Worm (Caenorhabditis elegans) whole organism, young adult: ENCODE measurements around the gene C16A3.2.

Experiments used
- B0261.1 ChIP-seq: sonication (generic microtip); optimal IDR thresholded peaks from 2 replicates; lab custom pipeline; 2016; ENCODE audit warnings: mild to moderate bottlenecking, missing genetic modification characterization, moderate library complexity, missing compliant biosample characterization
- C17E4.6 ChIP-seq: fragments of 200-800 bp; sonication (Bioruptor generic); IDR thresholded peaks from 2 replicates; pipeline ENCODE4 v1.3.6; 2022; ENCODE audit warnings: missing genetic modification reagents, missing genetic modification characterization, missing compliant biosample characterization
- F37B4.10 ChIP-seq: fragments of 200-800 bp; sonication (Bioruptor generic); IDR thresholded peaks from 2 replicates; pipeline ENCODE4 v1.3.6; 2022; ENCODE audit warnings: missing genetic modification characterization, missing compliant biosample characterization
- F49E8.2 ChIP-seq: sonication (generic microtip); optimal IDR thresholded peaks from 3 replicates; lab custom pipeline; 2017; ENCODE audit warnings: missing genetic modification characterization, mild to moderate bottlenecking, missing compliant biosample characterization, antibody characterized with exemption, moderate library complexity; ENCODE audit not compliant: insufficient read depth
- F55B11.4 ChIP-seq: sonication (generic microtip); optimal IDR thresholded peaks from 2 replicates; lab custom pipeline; 2016; ENCODE audit warnings: missing compliant biosample characterization, missing genetic modification characterization, borderline replicate concordance; ENCODE audit not compliant: insufficient read depth
- F57A8.1 ChIP-seq: fragments of 200-800 bp; sonication (Bioruptor generic); optimal IDR thresholded peaks from 2 replicates; lab custom pipeline; 2018; ENCODE audit warnings: mild to moderate bottlenecking, missing genetic modification characterization, moderate library complexity, missing compliant biosample characterization
- K11D2.4 ChIP-seq: fragments of 200-800 bp; sonication (Bioruptor generic); IDR thresholded peaks from 2 replicates; pipeline ENCODE4 v1.3.6; 2022; ENCODE audit warnings: missing genetic modification reagents, missing genetic modification characterization, missing compliant biosample characterization
- Y53F4B.3 ChIP-seq: fragments of 200-800 bp; sonication (Bioruptor generic); IDR thresholded peaks from 2 replicates; pipeline ENCODE4 v1.3.6; 2022; ENCODE audit warnings: missing genetic modification reagents, missing genetic modification characterization, missing compliant biosample characterization
- Y53G8AR.9 ChIP-seq: fragments of 200-800 bp; sonication (Bioruptor generic); conservative IDR thresholded peaks from 2 replicates; pipeline ENCODE4 v1.3.6; 2022; ENCODE audit warnings: missing genetic modification reagents, missing genetic modification characterization, missing compliant biosample characterization
- Y67H2A.10 ChIP-seq: fragments of 200-800 bp; sonication (Bioruptor generic); conservative IDR thresholded peaks from 2 replicates; pipeline ENCODE4 v1.3.6; 2022; ENCODE audit warnings: missing genetic modification reagents, missing genetic modification characterization, missing compliant biosample characterization
- cebp-1 ChIP-seq, 2 experiments: fragments of 200-800 bp in 1 of 2; sonication (Bioruptor generic) in 1 of 2; sonication (generic microtip) in 1 of 2; IDR thresholded peaks in 1 of 2; optimal IDR thresholded peaks in 1 of 2; 2 replicates each; pipeline versions ENCODE4 v1.3.6 to Lab custom; 2017 to 2022; ENCODE audit warnings: missing compliant biosample characterization in 2 of 2, missing genetic modification characterization in 2 of 2, mild to moderate bottlenecking in 1 of 2, missing genetic modification reagents in 1 of 2, moderate library complexity in 1 of 2
- ceh-40 ChIP-seq: fragments of 200-800 bp; sonication (Bioruptor generic); IDR thresholded peaks from 2 replicates; pipeline ENCODE4 v1.3.6; 2022; ENCODE audit warnings: missing genetic modification characterization, missing compliant biosample characterization
- ceh-79 ChIP-seq: sonication (generic microtip); optimal IDR thresholded peaks from 2 replicates; lab custom pipeline; 2017; ENCODE audit warnings: mild to moderate bottlenecking, missing genetic modification characterization, missing compliant biosample characterization
- ekl-4 ChIP-seq: fragments of 200-800 bp; sonication (Bioruptor generic); IDR thresholded peaks from 2 replicates; pipeline ENCODE4 v1.3.6; 2022; ENCODE audit warnings: missing genetic modification reagents, missing genetic modification characterization, missing compliant biosample characterization
- gei-17 ChIP-seq: fragments of 200-800 bp; sonication (Bioruptor generic); optimal IDR thresholded peaks from 2 replicates; lab custom pipeline; 2018; ENCODE audit warnings: mild to moderate bottlenecking, missing genetic modification characterization, missing compliant biosample characterization
- hlh-12 ChIP-seq: sonication (generic microtip); optimal IDR thresholded peaks from 2 replicates; lab custom pipeline; 2016; ENCODE audit warnings: missing genetic modification characterization, missing compliant biosample characterization
- hlh-26 ChIP-seq: fragments of 200-800 bp; sonication (Bioruptor generic); conservative IDR thresholded peaks from 2 replicates; pipeline ENCODE4 v1.3.6; 2022; ENCODE audit warnings: missing genetic modification reagents, missing genetic modification characterization, missing compliant biosample characterization
- let-607 ChIP-seq, 2 experiments: fragments of 200-800 bp in 1 of 2; sonication (Bioruptor generic) in 1 of 2; sonication (generic microtip) in 1 of 2; optimal IDR thresholded peaks; 2 replicates each; lab custom pipeline; 2016 to 2018; ENCODE audit warnings: mild to moderate bottlenecking in 2 of 2, missing compliant biosample characterization in 2 of 2, missing genetic modification characterization in 2 of 2, moderate library complexity in 2 of 2, missing genotype in 1 of 2
- lin-26 ChIP-seq: fragments of 200-800 bp; sonication (Bioruptor generic); IDR thresholded peaks from 2 replicates; pipeline ENCODE4 v1.3.6; 2022; ENCODE audit warnings: missing genetic modification reagents, missing genetic modification characterization, missing compliant biosample characterization
- lin-35 ChIP-seq, 3 experiments: fragments of 150-350 bp in 2 of 3; sonication (generic microtip) in 1 of 3; optimal IDR thresholded peaks; 2 replicates each; lab custom pipeline; 2014 to 2018; ENCODE audit warnings: missing biosample characterization in 3 of 3, missing genetic modification characterization in 3 of 3, missing genetic modification reagents in 3 of 3
- lin-54 ChIP-seq: fragments of 200-800 bp; sonication (Bioruptor generic); optimal IDR thresholded peaks from 2 replicates; lab custom pipeline; 2018; ENCODE audit warnings: mild to moderate bottlenecking, missing genetic modification characterization, missing compliant biosample characterization
- lsl-1 ChIP-seq: fragments of 200-800 bp; sonication (Bioruptor generic); optimal IDR thresholded peaks from 2 replicates; lab custom pipeline; 2018; ENCODE audit warnings: mild to moderate bottlenecking, missing genetic modification characterization, moderate library complexity, missing compliant biosample characterization
- madf-6 ChIP-seq: fragments of 200-800 bp; sonication (Bioruptor generic); IDR thresholded peaks from 2 replicates; pipeline ENCODE4 v1.3.6; 2022; ENCODE audit warnings: missing genetic modification reagents, missing genetic modification characterization, missing compliant biosample characterization
- madf-8 ChIP-seq: fragments of 200-800 bp; sonication (Bioruptor generic); conservative IDR thresholded peaks from 2 replicates; pipeline ENCODE4 v1.3.6; 2022; ENCODE audit warnings: missing genetic modification reagents, missing genetic modification characterization, missing compliant biosample characterization
- mes-4 ChIP-seq: sonication (generic microtip); optimal IDR thresholded peaks from 2 replicates; lab custom pipeline; 2016; ENCODE audit warnings: missing genotype, missing genetic modification characterization, missing compliant biosample characterization
- nhr-179 ChIP-seq: sonication (generic microtip); optimal IDR thresholded peaks from 2 replicates; lab custom pipeline; 2016; ENCODE audit warnings: mild to moderate bottlenecking, missing genetic modification characterization, missing compliant biosample characterization
- rcor-1 ChIP-seq: fragments of 200-800 bp; sonication (Bioruptor generic); IDR thresholded peaks from 2 replicates; pipeline ENCODE4 v1.3.6; 2022; ENCODE audit warnings: missing genetic modification reagents, missing genetic modification characterization, missing compliant biosample characterization
- rpc-1 ChIP-seq, 2 experiments: fragments of 150-350 bp in 1 of 2; sonication (generic microtip) in 1 of 2; optimal IDR thresholded peaks; 2 replicates each; lab custom pipeline; 2014 to 2018; ENCODE audit warnings: missing biosample characterization in 1 of 2, missing genetic modification characterization in 1 of 2, missing genetic modification reagents in 1 of 2, missing genotype in 1 of 2
- sea-2 ChIP-seq: fragments of 200-800 bp; sonication (Bioruptor generic); IDR thresholded peaks from 2 replicates; pipeline ENCODE4 v1.3.6; 2022; ENCODE audit warnings: missing genetic modification characterization, missing compliant biosample characterization
- somi-1 ChIP-seq: fragments of 200-800 bp; sonication (Bioruptor generic); optimal IDR thresholded peaks from 2 replicates; lab custom pipeline; 2018; ENCODE audit warnings: mild to moderate bottlenecking, missing genetic modification characterization, missing compliant biosample characterization
- sptf-2 ChIP-seq: fragments of 200-800 bp; sonication (Bioruptor generic); optimal IDR thresholded peaks from 2 replicates; lab custom pipeline; 2018; ENCODE audit warnings: mild to moderate bottlenecking, missing genetic modification characterization, missing compliant biosample characterization
- tbp1 ChIP-seq: fragments of 200-800 bp; sonication (Bioruptor generic); optimal IDR thresholded peaks from 2 replicates; lab custom pipeline; 2018; ENCODE audit warnings: mild to moderate bottlenecking, missing genetic modification characterization, missing compliant biosample characterization
- tlf-1 ChIP-seq: fragments of 200-800 bp; sonication (Bioruptor generic); optimal IDR thresholded peaks from 2 replicates; lab custom pipeline; 2018; ENCODE audit warnings: mild to moderate bottlenecking, missing genetic modification characterization, missing compliant biosample characterization
- zfh-2 ChIP-seq: fragments of 200-800 bp; sonication (Bioruptor generic); conservative IDR thresholded peaks from 2 replicates; pipeline ENCODE4 v1.3.6; 2022; ENCODE audit warnings: missing genetic modification reagents, missing genetic modification characterization, missing compliant biosample characterization
- ztf-3 ChIP-seq: fragments of 200-800 bp; sonication (Bioruptor generic); optimal IDR thresholded peaks from 2 replicates; lab custom pipeline; 2018; ENCODE audit warnings: mild to moderate bottlenecking, missing genetic modification characterization, missing compliant biosample characterization

Gene C16A3.2

ce11 chrIII:6356007-6356406, 33.6 kb upstream of the C16A3.2 start:
- TF ChIP-seq cebp-1 (GFP tag; IDR thresholded peaks at IDR 0.05; lab: Robert Waterston, UW) (0 out of 2 replicates have a peak, but pooled peaks have one; percentile 19), cebp-1 (tag; optimal IDR thresholded peaks at IDR 0.05; lab: Kevin White, UChicago) (no peak), F37B4.10 (GFP tag; lab: Robert Waterston, UW) (no peak)

DNA sequence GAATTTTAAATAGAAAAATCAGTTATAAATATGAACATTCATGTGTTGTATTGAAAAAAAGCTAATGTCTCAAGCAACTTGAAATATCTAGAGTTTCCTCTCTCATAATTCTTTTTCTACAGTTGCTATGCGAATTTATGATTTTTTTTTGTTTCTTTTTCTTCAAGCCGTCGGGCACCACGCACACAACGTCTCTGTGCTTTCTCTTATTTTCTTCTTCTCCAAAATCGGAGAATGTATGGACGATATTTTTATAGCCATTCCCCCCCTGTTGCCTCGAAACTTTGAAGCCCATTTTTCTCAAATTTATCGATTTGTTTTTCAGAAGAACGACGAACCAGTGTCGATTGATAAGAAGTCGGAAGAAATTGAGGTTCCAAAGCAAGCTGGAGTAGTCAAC, 32.9 kb upstream of the C16A3.2 start:
- TF ChIP-seq F55B11.4 (tag; lab: Kevin White, UChicago) (no peak), zfh-2 (no peak), nhr-179 (tag; lab: Kevin White, UChicago) (no peak), lsl-1 (no peak), rcor-1 (GFP tag; lab: Robert Waterston, UW) (no peak), hlh-12 (tag; lab: Kevin White, UChicago) (no peak), sptf-2 (GFP tag; lab: Kevin White, UChicago) (no peak), somi-1 (no peak), F49E8.2 (tag; lab: Kevin White, UChicago) (no peak), ekl-4 (GFP tag; lab: Robert Waterston, UW) (no peak), mes-4 (no peak), F37B4.10 (GFP tag; lab: Robert Waterston, UW) (no peak), Y53F4B.3 (GFP tag; lab: Robert Waterston, UW) (no peak)

DNA sequence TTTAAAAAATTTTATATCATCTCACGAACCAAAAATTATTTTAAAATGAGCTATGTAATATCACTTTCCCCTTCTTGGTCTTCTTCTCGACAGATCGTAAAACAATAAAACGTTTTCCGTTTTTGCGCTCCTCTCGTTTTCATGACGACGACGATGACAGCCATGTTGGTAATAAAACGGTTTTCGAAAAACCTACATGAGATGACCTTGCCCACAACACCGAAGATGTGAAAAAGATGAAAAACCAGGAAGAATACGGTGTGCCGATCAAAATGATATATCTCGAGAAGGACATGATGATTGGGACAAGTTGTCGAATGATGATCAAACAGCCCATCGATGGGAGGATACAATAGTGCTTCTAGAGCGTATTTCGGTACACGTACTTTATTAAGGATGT, 30.9 kb upstream of the C16A3.2 start:
- no peak for TF ChIP-seq K11D2.4

- TF ChIP-seq B0261.1 (tag; lab: Kevin White, UChicago) (no peak), lin-54 (no peak), gei-17 (GFP tag; lab: Kevin White, UChicago) (no peak), let-607 (tag; optimal IDR thresholded peaks at IDR 0.05; lab: Kevin White, UChicago) (no peak), C17E4.6 (GFP tag; lab: Robert Waterston, UW) (no peak), madf-6 (GFP tag; lab: Robert Waterston, UW) (no peak), ztf-3 (no peak), madf-8 (GFP tag; lab: Robert Waterston, UW) (no peak), Y67H2A.10 (GFP tag; lab: Robert Waterston, UW) (no peak), lin-35 (GFP tag; optimal IDR thresholded peaks at IDR 0.05; lab: Kevin White, UChicago) (no peak), rpc-1 (optimal IDR thresholded peaks at IDR 0.05; lab: Kevin White, UChicago) (no peak), rpc-1 (tag; optimal IDR thresholded peaks at IDR 0.05; lab: Kevin White, UChicago) (no peak), sea-2 (GFP tag; lab: Robert Waterston, UW) (no peak), ceh-79 (tag; lab: Kevin White, UChicago) (no peak)
- TF ChIP-seq, all 124 proteins: peak for 0
Measured at ce11 chrIII:6359171-6359854, 30.3 kb upstream of the C16A3.2 start.

ce11 chrIII:6360114-6360513, 29.5 kb upstream of the C16A3.2 start:
- TF ChIP-seq madf-8 (GFP tag; lab: Robert Waterston, UW) (no peak), ceh-40 (GFP tag; lab: Robert Waterston, UW) (no peak), zfh-2 (peak; percentile 23; the same call in 1 of the 2 replicates), F57A8.1 (GFP tag; lab: Kevin White, UChicago) (no peak), C17E4.6 (GFP tag; lab: Robert Waterston, UW) (no peak), tbp1 (GFP tag; lab: Kevin White, UChicago) (no peak), hlh-26 (no peak), ekl-4 (GFP tag; lab: Robert Waterston, UW) (no peak), tlf-1 (no peak), lin-26 (GFP tag; lab: Robert Waterston, UW) (peak; percentile 46; the same call in 1 of the 2 replicates), Y53G8AR.9 (GFP tag; lab: Robert Waterston, UW) (0 out of 2 replicates have a peak, but pooled peaks have one; percentile 29)
